Worm (Caenorhabditis elegans): Measurements from ENCODE around the gene C16H3.3.

The C16H3.3 gene

ce11 chrX:17638970-17639369 lies 29.1 kb upstream of the C16H3.3 start:
- TF ChIP-seq fkh-10 (GFP tag; optimal IDR thresholded peaks at IDR 0.05) (no peak), elt-2 (tag; optimal IDR thresholded peaks at IDR 0.05) (peak; percentile 78), ceh-82 (tag; optimal IDR thresholded peaks at IDR 0.05) (no peak), pqm-1 (tag; optimal IDR thresholded peaks at IDR 0.05) (peak; percentile 57), nhr-28 (tag; optimal IDR thresholded peaks at IDR 0.05) (no peak), pha-4 (tag; optimal IDR thresholded peaks at IDR 0.05) (peak; percentile 47)

ce11 chrX:17638460-17638859 lies 28.6 kb upstream of the C16H3.3 start:
- TF ChIP-seq pha-4 (tag; optimal IDR thresholded peaks at IDR 0.05) (peak; percentile 25), nhr-23 (tag; optimal IDR thresholded peaks at IDR 0.05) (peak; percentile 71), lsy-12 (tag; optimal IDR thresholded peaks at IDR 0.05) (no peak), pqm-1 (tag; optimal IDR thresholded peaks at IDR 0.05) (peak; percentile 7), elt-2 (tag; optimal IDR thresholded peaks at IDR 0.05) (peak; percentile 39), nhr-11 (tag; optimal IDR thresholded peaks at IDR 0.05) (no peak), nfya-1 (tag; optimal IDR thresholded peaks at IDR 0.05; ENCODE audit: insufficient read depth) (peak; percentile 25), nhr-43 (tag; optimal IDR thresholded peaks at IDR 0.05; ENCODE audit: poor library complexity, severe bottlenecking) (peak; percentile 81)

ce11 chrX:17637528-17637927 lies 27.7 kb upstream of the C16H3.3 start:
- TF ChIP-seq elt-2 (tag; optimal IDR thresholded peaks at IDR 0.05), result peak; percentile 30
- no peak for TF ChIP-seq lin-39 (tag; optimal IDR thresholded peaks at IDR 0.05)
- no peak for TF ChIP-seq nhr-67 (tag; optimal IDR thresholded peaks at IDR 0.05)
- peak; percentile 91 for TF ChIP-seq pha-4 (tag; optimal IDR thresholded peaks at IDR 0.05)

- peak; percentile 31 for TF ChIP-seq mdl-1 (tag; optimal IDR thresholded peaks at IDR 0.05)
- TF ChIP-seq unc-62 (GFP tag; optimal IDR thresholded peaks at IDR 0.05), result no peak
- peak; percentile 5 for TF ChIP-seq nfya-1 (tag; optimal IDR thresholded peaks at IDR 0.05; ENCODE audit: insufficient read depth)
- TF ChIP-seq nhr-43 (tag; optimal IDR thresholded peaks at IDR 0.05; ENCODE audit: poor library complexity, severe bottlenecking), result peak; percentile 23
- peak; percentile 62 for TF ChIP-seq pha-4 (tag; optimal IDR thresholded peaks at IDR 0.05)
- TF ChIP-seq zag-1 (tag; optimal IDR thresholded peaks at IDR 0.05), result no peak
- TF ChIP-seq nhr-23 (tag; optimal IDR thresholded peaks at IDR 0.05), result no peak
- peak; percentile 35 for TF ChIP-seq mml-1 (tag; optimal IDR thresholded peaks at IDR 0.05)
- TF ChIP-seq nhr-76 (tag; optimal IDR thresholded peaks at IDR 0.05), result no peak
- peak; percentile 67 for TF ChIP-seq pqm-1 (tag; optimal IDR thresholded peaks at IDR 0.05)
- TF ChIP-seq ceh-28 (tag; optimal IDR thresholded peaks at IDR 0.05), result no peak
- TF ChIP-seq fkh-2 (tag; optimal IDR thresholded peaks at IDR 0.05), result no peak
- no peak for TF ChIP-seq lin-39 (tag; optimal IDR thresholded peaks at IDR 0.05)
- TF ChIP-seq elt-2 (tag; optimal IDR thresholded peaks at IDR 0.05), result peak; percentile 69
Measured at ce11 chrX:17636326-17636735, 26.5 kb upstream of the C16H3.3 start.

- no peak for TF ChIP-seq ztf-4 (tag; optimal IDR thresholded peaks at IDR 0.05)
- TF ChIP-seq ZK546.5 (tag; optimal IDR thresholded peaks at IDR 0.05), result no peak
- no peak for TF ChIP-seq sea-2 (GFP tag; optimal IDR thresholded peaks at IDR 0.05)
- no peak for TF ChIP-seq ama-1 (optimal IDR thresholded peaks at IDR 0.05)
- no peak for TF ChIP-seq nhr-237 (tag; optimal IDR thresholded peaks at IDR 0.05)
- no peak for TF ChIP-seq elt-3 (tag; optimal IDR thresholded peaks at IDR 0.05)
- TF ChIP-seq nhr-43 (tag; optimal IDR thresholded peaks at IDR 0.05; ENCODE audit: poor library complexity, severe bottlenecking), result no peak
Measured at ce11 chrX:17634245-17634644, 24.4 kb upstream of the C16H3.3 start.

- TF ChIP-seq lin-39 (tag; optimal IDR thresholded peaks at IDR 0.05), result peak; percentile 34
- TF ChIP-seq elt-3 (tag; optimal IDR thresholded peaks at IDR 0.05), result peak in 2 of 3 experiments; percentile 38 to 79
- TF ChIP-seq zag-1 (tag; optimal IDR thresholded peaks at IDR 0.05), result no peak
- TF ChIP-seq fkh-2 (tag; optimal IDR thresholded peaks at IDR 0.05), result no peak
- TF ChIP-seq nhr-12 (tag; optimal IDR thresholded peaks at IDR 0.05), result no peak
- no peak for TF ChIP-seq egl-27 (tag; optimal IDR thresholded peaks at IDR 0.05)
- TF ChIP-seq nhr-11 (tag; optimal IDR thresholded peaks at IDR 0.05), result no peak
- TF ChIP-seq ZK546.5 (tag; optimal IDR thresholded peaks at IDR 0.05), result no peak
- TF ChIP-seq egl-5 (tag; optimal IDR thresholded peaks at IDR 0.05), result peak; percentile 61
- TF ChIP-seq lsy-12 (tag; optimal IDR thresholded peaks at IDR 0.05), result no peak
- TF ChIP-seq elt-1 (tag; optimal IDR thresholded peaks at IDR 0.05), result no peak
- peak; percentile 41 for TF ChIP-seq tbx-2 (tag; optimal IDR thresholded peaks at IDR 0.05)
- TF ChIP-seq nfya-1 (tag; optimal IDR thresholded peaks at IDR 0.05; ENCODE audit: insufficient read depth), result peak; percentile 57
- peak; percentile 37 for TF ChIP-seq mdl-1 (tag; optimal IDR thresholded peaks at IDR 0.05)
- no peak for TF ChIP-seq unc-39 (tag; optimal IDR thresholded peaks at IDR 0.05)
- peak; percentile 17 for TF ChIP-seq elt-2 (tag; optimal IDR thresholded peaks at IDR 0.05)
- TF ChIP-seq ztf-11 (tag; optimal IDR thresholded peaks at IDR 0.05), result no peak
- TF ChIP-seq ama-1 (optimal IDR thresholded peaks at IDR 0.05), result no peak
- no peak for TF ChIP-seq nhr-237 (tag; optimal IDR thresholded peaks at IDR 0.05)
- TF ChIP-seq nhr-43 (tag; optimal IDR thresholded peaks at IDR 0.05; ENCODE audit: poor library complexity, severe bottlenecking), result peak; percentile 94
- TF ChIP-seq ceh-82 (tag; optimal IDR thresholded peaks at IDR 0.05), result no peak
- peak; percentile 84 for TF ChIP-seq nhr-25 (tag; optimal IDR thresholded peaks at IDR 0.05)
- no peak for TF ChIP-seq fkh-10 (GFP tag; optimal IDR thresholded peaks at IDR 0.05)
- no peak for TF ChIP-seq ceh-9 (tag; optimal IDR thresholded peaks at IDR 0.05)
- no peak for TF ChIP-seq sea-2 (GFP tag; optimal IDR thresholded peaks at IDR 0.05)
- TF ChIP-seq nhr-28 (tag; optimal IDR thresholded peaks at IDR 0.05), result no peak
- TF ChIP-seq eor-1 (tag; optimal IDR thresholded peaks at IDR 0.05), result no peak
- TF ChIP-seq nhr-77 (tag; optimal IDR thresholded peaks at IDR 0.05), result no peak
- TF ChIP-seq daf-12 (tag; optimal IDR thresholded peaks at IDR 0.05), result no peak
- TF ChIP-seq lin-15B (tag; optimal IDR thresholded peaks at IDR 0.05), result no peak
Measured at ce11 chrX:17633166-17633565, 23.3 kb upstream of the C16H3.3 start.

Data from whole organism, L3 larva.